Worm (Caenorhabditis elegans): ENCODE measurements around the gene pacs-1.

pacs-1 gene

DNA sequence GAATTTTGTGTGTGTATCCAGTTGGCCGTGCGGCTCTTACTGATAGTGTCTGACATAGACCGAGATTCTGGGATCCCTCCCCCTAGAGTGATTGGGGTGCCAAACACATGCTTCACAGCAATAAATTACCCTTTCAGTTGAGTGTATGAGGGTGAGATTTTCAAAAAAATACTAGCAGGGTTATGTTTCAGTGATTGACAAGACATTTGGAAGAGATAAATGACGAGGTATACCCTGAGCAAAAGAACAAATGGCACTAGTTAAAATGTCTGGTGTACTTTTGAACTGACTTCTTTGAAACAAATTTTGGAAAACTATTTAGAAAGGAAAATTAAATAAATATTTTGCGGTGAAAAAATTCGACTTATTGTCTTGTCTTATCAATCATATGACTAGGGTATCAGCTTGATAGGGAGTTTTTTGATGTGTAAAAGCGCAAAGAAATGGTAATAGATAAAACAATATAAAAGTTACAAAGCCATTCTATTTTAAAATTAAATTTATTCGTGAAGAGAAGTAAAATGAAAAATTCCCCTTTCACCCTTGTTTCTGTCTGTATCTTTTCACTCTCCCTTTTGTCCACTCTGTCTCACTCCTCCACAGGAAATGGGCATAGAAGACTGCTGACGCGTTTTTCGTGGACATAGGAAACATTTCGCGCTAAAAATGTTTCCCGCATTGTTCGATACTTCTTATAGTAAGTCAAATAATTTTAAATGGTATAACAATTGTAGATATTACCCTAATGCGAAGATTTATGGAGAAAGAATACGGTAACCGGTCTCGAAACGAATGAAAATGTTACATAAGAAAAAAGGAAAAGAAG is 26.3 kb upstream of the pacs-1 start, which contains the start of gene glo-4 (continued):
- TF ChIP-seq unc-30 (tag; optimal IDR thresholded peaks at IDR 0.05) (no peak), nhr-76 (tag; optimal IDR thresholded peaks at IDR 0.05) (no peak), nhr-12 (tag; optimal IDR thresholded peaks at IDR 0.05) (no peak), C04F5.9 (tag; optimal IDR thresholded peaks at IDR 0.05) (peak; percentile 26), sup-37 (GFP tag; optimal IDR thresholded peaks at IDR 0.05) (no peak), pqm-1 (tag; optimal IDR thresholded peaks at IDR 0.05) (no peak), sox-4 (tag; optimal IDR thresholded peaks at IDR 0.05) (no peak), mdl-1 (tag; optimal IDR thresholded peaks at IDR 0.05) (peak in 1 of 2 experiments; percentile 68), unc-98 (GFP tag; IDR thresholded peaks at IDR 0.05) (no peak), xbp-1 (tag; optimal IDR thresholded peaks at IDR 0.05) (peak; percentile 81), snu-23 (GFP tag; optimal IDR thresholded peaks at IDR 0.05) (peak; percentile 92), ceh-63 (GFP tag; optimal IDR thresholded peaks at IDR 0.05) (no peak), nhr-28 (tag; optimal IDR thresholded peaks at IDR 0.05) (no peak), elt-3 (tag; optimal IDR thresholded peaks at IDR 0.05) (peak in 2 of 6 experiments; percentile 40 to 70), nhr-84 (tag; optimal IDR thresholded peaks at IDR 0.05) (no peak), nhr-90 (tag; optimal IDR thresholded peaks at IDR 0.05; ENCODE audit: poor library complexity) (peak; percentile 68), nhr-47 (tag; optimal IDR thresholded peaks at IDR 0.05) (peak; percentile 85), snpc-4 (tag; optimal IDR thresholded peaks at IDR 0.05) (peak; percentile 69), lin-13 (GFP tag; optimal IDR thresholded peaks at IDR 0.05) (peak; percentile 49), elt-2 (tag; optimal IDR thresholded peaks at IDR 0.05) (peak; percentile 64), ztf-11 (tag; optimal IDR thresholded peaks at IDR 0.05) (peak in 1 of 2 experiments; percentile 38), nhr-71 (tag; optimal IDR thresholded peaks at IDR 0.05) (peak; percentile 92), mef-2 (tag; optimal IDR thresholded peaks at IDR 0.05) (peak; percentile 42), ama-1 (optimal IDR thresholded peaks at IDR 0.05) (peak; percentile 46), unc-86 (tag; optimal IDR thresholded peaks at IDR 0.05) (peak; percentile 83), ceh-8 (GFP tag; optimal IDR thresholded peaks at IDR 0.05) (peak; percentile 66), ceh-90 (tag; optimal IDR thresholded peaks at IDR 0.05) (peak; percentile 4), dpl-1 (GFP tag; optimal IDR thresholded peaks at IDR 0.05) (peak; percentile 74 to 87 (median 83)), C16A3.4 (tag; optimal IDR thresholded peaks at IDR 0.05) (peak; percentile 67), unc-130 (tag; optimal IDR thresholded peaks at IDR 0.05) (no peak), nhr-237 (tag; optimal IDR thresholded peaks at IDR 0.05) (no peak), Y116A8C.19 (tag; optimal IDR thresholded peaks at IDR 0.05; ENCODE audit: borderline replicate concordance) (no peak), fkh-4 (tag; optimal IDR thresholded peaks at IDR 0.05; ENCODE audit: borderline replicate concordance) (no peak), ces-1 (GFP tag; optimal IDR thresholded peaks at IDR 0.05) (no peak), nhr-11 (tag; optimal IDR thresholded peaks at IDR 0.05) (no peak), dsc-1 (tag; optimal IDR thresholded peaks at IDR 0.05) (peak; percentile 67), aha-1 (tag; optimal IDR thresholded peaks at IDR 0.05) (no peak), ceh-88 (GFP tag; IDR thresholded peaks at IDR 0.05) (no peak), sptf-1 (tag; optimal IDR thresholded peaks at IDR 0.05) (no peak), mep-1 (tag; optimal IDR thresholded peaks at IDR 0.05) (peak; percentile 96), fkh-8 (tag; optimal IDR thresholded peaks at IDR 0.05) (peak; percentile 73), lin-39 (tag; optimal IDR thresholded peaks at IDR 0.05) (peak; percentile 34), skn-1 (tag; optimal IDR thresholded peaks at IDR 0.05) (peak; percentile 52), pax-3 (tag; optimal IDR thresholded peaks at IDR 0.05) (no peak), nhr-20 (tag; optimal IDR thresholded peaks at IDR 0.05) (peak; percentile 90), tbx-2 (tag; optimal IDR thresholded peaks at IDR 0.05) (peak; percentile 90)

Data from whole organism, L1 larva.